Fruit fly (Drosophila melanogaster) whole organism, embryonic: Measurements from ENCODE around the gene aop.

ENCODE experiments used
- Atf3 ChIP-seq: fragments of 200-800 bp; sonication (Bioruptor generic); optimal IDR thresholded peaks from 3 replicates; lab custom pipeline; 2016; ENCODE audit warnings: missing biosample characterization, missing genetic modification characterization
- B-H1 ChIP-seq: fragments of 200-800 bp; sonication (Bioruptor generic); IDR thresholded peaks from 3 replicates; pipeline ENCODE4 v1.3.6; 2022; ENCODE audit warnings: missing biosample characterization, missing genetic modification characterization
- Bgb ChIP-seq: fragments of 200-800 bp; sonication (Bioruptor generic); IDR thresholded peaks from 2 replicates; pipeline ENCODE4 v1.3.6; 2022; ENCODE audit warnings: missing biosample characterization, missing genetic modification characterization; ENCODE audit not compliant: partially characterized antibody
- Bteb2 ChIP-seq: fragments of 200-800 bp; sonication (Bioruptor generic); optimal IDR thresholded peaks from 2 replicates; lab custom pipeline; 2016; ENCODE audit warnings: missing biosample characterization, missing genetic modification characterization
- CG11398 ChIP-seq: fragments of 200-800 bp; sonication (Bioruptor generic); optimal IDR thresholded peaks from 2 replicates; lab custom pipeline; 2016; ENCODE audit warnings: missing biosample characterization, missing genetic modification characterization
- CG12155 ChIP-seq: fragments of 200-800 bp; sonication (Bioruptor generic); optimal IDR thresholded peaks from 3 replicates; lab custom pipeline; 2016; ENCODE audit warnings: missing biosample characterization, missing genetic modification characterization
- CG12391 ChIP-seq: fragments of 200-800 bp; sonication (Bioruptor generic); optimal IDR thresholded peaks from 3 replicates; lab custom pipeline; 2018; ENCODE audit warnings: missing biosample characterization, mild to moderate bottlenecking, missing genetic modification characterization, moderate library complexity
- CG14965 ChIP-seq: fragments of 200-800 bp; sonication (Bioruptor generic); optimal IDR thresholded peaks from 2 replicates; lab custom pipeline; 2016; ENCODE audit warnings: missing biosample characterization, missing genetic modification characterization, borderline replicate concordance
- CG16863 ChIP-seq: fragments of 200-800 bp; sonication (Bioruptor generic); optimal IDR thresholded peaks from 3 replicates; lab custom pipeline; 2016; ENCODE audit warnings: missing biosample characterization, missing genetic modification characterization
- CG17385 ChIP-seq: fragments of 200-800 bp; sonication (Bioruptor generic); optimal IDR thresholded peaks from 3 replicates; lab custom pipeline; 2018; ENCODE audit warnings: missing biosample characterization, mild to moderate bottlenecking, missing genetic modification characterization
- CG17568 ChIP-seq: fragments of 200-800 bp; sonication (Bioruptor generic); optimal IDR thresholded peaks from 2 replicates; lab custom pipeline; 2018; ENCODE audit warnings: missing biosample characterization, mild to moderate bottlenecking, missing genetic modification characterization, moderate library complexity
- CG17802 ChIP-seq: fragments of 200-800 bp; sonication (Bioruptor generic); optimal IDR thresholded peaks from 2 replicates; lab custom pipeline; 2018; ENCODE audit warnings: missing biosample characterization, mild to moderate bottlenecking, missing genetic modification characterization, moderate library complexity
- CG31224 ChIP-seq: fragments of 200-800 bp; sonication (Bioruptor generic); IDR thresholded peaks from 2 replicates; pipeline ENCODE4 v1.3.6; 2022; ENCODE audit warnings: missing biosample characterization, missing genetic modification characterization
- CG3163 ChIP-seq: fragments of 200-800 bp; sonication (Bioruptor generic); optimal IDR thresholded peaks from 3 replicates; lab custom pipeline; 2016; ENCODE audit warnings: missing biosample characterization, missing genetic modification characterization
- CG32767 ChIP-seq: fragments of 200-800 bp; sonication (Bioruptor generic); IDR thresholded peaks from 2 replicates; pipeline ENCODE4 v1.3.6; 2022; ENCODE audit warnings: missing biosample characterization, missing genetic modification characterization
- CG4282 ChIP-seq: fragments of 200-800 bp; sonication (Bioruptor generic); optimal IDR thresholded peaks from 2 replicates; lab custom pipeline; 2016; ENCODE audit warnings: missing biosample characterization, missing genetic modification characterization
- CG4424 ChIP-seq: fragments of 200-800 bp; sonication (Bioruptor generic); optimal IDR thresholded peaks from 3 replicates; lab custom pipeline; 2016; ENCODE audit warnings: missing biosample characterization, missing genetic modification characterization
- CG4730 ChIP-seq: fragments of 200-800 bp; sonication (Bioruptor generic); IDR thresholded peaks from 2 replicates; pipeline ENCODE4 v1.3.6; 2022; ENCODE audit warnings: missing biosample characterization, missing genetic modification characterization
- CG6654 ChIP-seq: fragments of 200-800 bp; sonication (Bioruptor generic); optimal IDR thresholded peaks from 2 replicates; lab custom pipeline; 2017; ENCODE audit warnings: missing biosample characterization, mild to moderate bottlenecking, missing genetic modification characterization
- CG8388 ChIP-seq: fragments of 200-800 bp; sonication (Bioruptor generic); optimal IDR thresholded peaks from 2 replicates; lab custom pipeline; 2019; ENCODE audit warnings: missing biosample characterization, mild to moderate bottlenecking, missing genetic modification characterization, moderate library complexity
- CG8765 ChIP-seq: fragments of 200-800 bp; sonication (Bioruptor generic); IDR thresholded peaks from 2 replicates; pipeline ENCODE4 v1.3.6; 2022; ENCODE audit warnings: missing biosample characterization, missing genetic modification characterization
- D19B ChIP-seq: fragments of 200-800 bp; sonication (Bioruptor generic); optimal IDR thresholded peaks from 2 replicates; lab custom pipeline; 2017; ENCODE audit warnings: missing biosample characterization, mild to moderate bottlenecking, missing genetic modification characterization
- Hmx ChIP-seq: fragments of 200-800 bp; sonication (Bioruptor generic); optimal IDR thresholded peaks from 2 replicates; lab custom pipeline; 2016; ENCODE audit warnings: missing biosample characterization, missing genetic modification characterization
- Lim3 ChIP-seq: fragments of 200-800 bp; sonication (Bioruptor generic); IDR thresholded peaks from 2 replicates; pipeline ENCODE4 v1.3.6; 2022; ENCODE audit warnings: missing biosample characterization, missing genetic modification characterization
- MTF-1 ChIP-seq: fragments of 200-800 bp; sonication (Bioruptor generic); optimal IDR thresholded peaks from 2 replicates; lab custom pipeline; 2018; ENCODE audit warnings: missing biosample characterization, mild to moderate bottlenecking, missing genetic modification characterization, borderline replicate concordance
- Neu2 ChIP-seq: fragments of 200-800 bp; sonication (Bioruptor generic); optimal IDR thresholded peaks from 3 replicates; lab custom pipeline; 2016; ENCODE audit warnings: missing biosample characterization, missing genetic modification characterization, borderline replicate concordance
- Opbp ChIP-seq: fragments of 200-800 bp; sonication (Bioruptor generic); IDR thresholded peaks from 3 replicates; pipeline ENCODE4 v1.3.6; 2022; ENCODE audit warnings: missing biosample characterization, missing genetic modification characterization; ENCODE audit not compliant: partially characterized antibody
- Usf ChIP-seq: fragments of 200-800 bp; sonication (Bioruptor generic); optimal IDR thresholded peaks from 2 replicates; lab custom pipeline; 2017; ENCODE audit warnings: missing genotype, missing biosample characterization, missing genetic modification characterization
- abd-A ChIP-seq: fragments of 200-800 bp; sonication (Bioruptor generic); optimal IDR thresholded peaks from 3 replicates; lab custom pipeline; 2019; ENCODE audit warnings: missing biosample characterization, mild to moderate bottlenecking, missing genetic modification characterization, moderate library complexity
- bbx ChIP-seq: fragments of 200-800 bp; sonication (Bioruptor generic); IDR thresholded peaks from 2 replicates; pipeline ENCODE4 v1.3.6; 2022; ENCODE audit warnings: missing biosample characterization, missing genetic modification characterization; ENCODE audit not compliant: partially characterized antibody
- bcd ChIP-seq: fragments of 200-800 bp; sonication (Bioruptor generic); optimal IDR thresholded peaks from 2 replicates; lab custom pipeline; 2017; ENCODE audit warnings: missing biosample characterization, mild to moderate bottlenecking, missing genetic modification characterization
- bowl ChIP-seq: fragments of 200-800 bp; sonication (Bioruptor generic); IDR thresholded peaks from 2 replicates; pipeline ENCODE4 v1.3.6; 2022; ENCODE audit warnings: missing biosample characterization, missing genetic modification characterization
- cas ChIP-seq: fragments of 200-800 bp; sonication (Bioruptor generic); IDR thresholded peaks from 2 replicates; pipeline ENCODE4 v1.3.6; 2022; ENCODE audit warnings: missing biosample characterization, missing genetic modification characterization
- corto ChIP-seq: fragments of 200-800 bp; sonication (Bioruptor generic); optimal IDR thresholded peaks from 2 replicates; lab custom pipeline; 2016; ENCODE audit warnings: missing biosample characterization, mild to moderate bottlenecking, missing genetic modification characterization, moderate library complexity
- dpn ChIP-seq, 2 experiments: fragments of 200-800 bp; sonication (Bioruptor generic); optimal IDR thresholded peaks; 3 replicates each; lab custom pipeline; 2016; ENCODE audit warnings: missing biosample characterization in 2 of 2, missing genetic modification characterization in 2 of 2
- grau ChIP-seq: fragments of 200-800 bp; optimal IDR thresholded peaks from 3 replicates; lab custom pipeline; 2019; ENCODE audit warnings: missing biosample characterization, mild to moderate bottlenecking, missing genetic modification characterization, moderate library complexity
- grn ChIP-seq: fragments of 200-800 bp; sonication (Bioruptor generic); optimal IDR thresholded peaks from 3 replicates; lab custom pipeline; 2017; ENCODE audit warnings: missing biosample characterization, missing genetic modification characterization
- gro ChIP-seq: fragments of 200-800 bp; sonication (Bioruptor generic); optimal IDR thresholded peaks from 2 replicates; lab custom pipeline; 2016; ENCODE audit warnings: missing biosample characterization, missing genetic modification characterization
- hb ChIP-seq: fragments of 200-800 bp; sonication (Bioruptor generic); IDR thresholded peaks from 3 replicates; pipeline ENCODE4 v1.3.6; 2022; ENCODE audit warnings: missing biosample characterization, missing genetic modification characterization; ENCODE audit not compliant: partially characterized antibody
- her ChIP-seq: fragments of 200-800 bp; sonication (Bioruptor generic); optimal IDR thresholded peaks from 2 replicates; lab custom pipeline; 2016; ENCODE audit warnings: missing biosample characterization, missing genetic modification characterization
- hth ChIP-seq: fragments of >200 bp; optimal IDR thresholded peaks from 2 replicates; lab custom pipeline; 2017; ENCODE audit warnings: inconsistent platforms
- prd ChIP-seq, 3 experiments: fragments of >200 bp in 2 of 3; fragments of 200-800 bp in 1 of 3; sonication (Bioruptor generic) in 1 of 3; optimal IDR thresholded peaks in 2 of 3; IDR thresholded peaks in 1 of 3; 2 replicates in 2 of 3; 3 replicates in 1 of 3; pipeline versions ENCODE4 v1.3.6 to Lab custom; 2017 to 2022; ENCODE audit warnings: missing biosample characterization in 1 of 3, missing genetic modification characterization in 1 of 3
- sens-2 ChIP-seq: fragments of 200-800 bp; sonication (Bioruptor generic); IDR thresholded peaks from 2 replicates; pipeline ENCODE4 v1.3.6; 2022; ENCODE audit warnings: missing biosample characterization, missing genetic modification characterization
- sisA ChIP-seq: fragments of 200-800 bp; sonication (Bioruptor generic); IDR thresholded peaks from 2 replicates; pipeline ENCODE4 v1.3.6; 2022; ENCODE audit warnings: missing biosample characterization, missing genetic modification characterization
- stwl ChIP-seq: fragments of 200-800 bp; sonication (Bioruptor generic); optimal IDR thresholded peaks from 3 replicates; lab custom pipeline; 2018; ENCODE audit warnings: missing biosample characterization, mild to moderate bottlenecking, missing genetic modification characterization, moderate library complexity
- tll ChIP-seq, 2 experiments: fragments of 200-800 bp in 1 of 2; fragments of >200 bp in 1 of 2; sonication (Bioruptor generic) in 1 of 2; optimal IDR thresholded peaks; 2 replicates each; lab custom pipeline; 2017 to 2019; ENCODE audit warnings: missing biosample characterization in 2 of 2, missing genetic modification characterization in 2 of 2, mild to moderate bottlenecking in 1 of 2, moderate library complexity in 1 of 2
- tup ChIP-seq: fragments of 200-800 bp; sonication (Bioruptor generic); optimal IDR thresholded peaks from 2 replicates; lab custom pipeline; 2016; ENCODE audit warnings: missing biosample characterization, mild to moderate bottlenecking, missing genetic modification characterization, moderate library complexity
- zen ChIP-seq: fragments of 200-800 bp; sonication (Bioruptor generic); optimal IDR thresholded peaks from 3 replicates; lab custom pipeline; 2018; ENCODE audit warnings: missing biosample characterization, mild to moderate bottlenecking, missing genetic modification characterization, moderate library complexity

The aop gene

DNA sequence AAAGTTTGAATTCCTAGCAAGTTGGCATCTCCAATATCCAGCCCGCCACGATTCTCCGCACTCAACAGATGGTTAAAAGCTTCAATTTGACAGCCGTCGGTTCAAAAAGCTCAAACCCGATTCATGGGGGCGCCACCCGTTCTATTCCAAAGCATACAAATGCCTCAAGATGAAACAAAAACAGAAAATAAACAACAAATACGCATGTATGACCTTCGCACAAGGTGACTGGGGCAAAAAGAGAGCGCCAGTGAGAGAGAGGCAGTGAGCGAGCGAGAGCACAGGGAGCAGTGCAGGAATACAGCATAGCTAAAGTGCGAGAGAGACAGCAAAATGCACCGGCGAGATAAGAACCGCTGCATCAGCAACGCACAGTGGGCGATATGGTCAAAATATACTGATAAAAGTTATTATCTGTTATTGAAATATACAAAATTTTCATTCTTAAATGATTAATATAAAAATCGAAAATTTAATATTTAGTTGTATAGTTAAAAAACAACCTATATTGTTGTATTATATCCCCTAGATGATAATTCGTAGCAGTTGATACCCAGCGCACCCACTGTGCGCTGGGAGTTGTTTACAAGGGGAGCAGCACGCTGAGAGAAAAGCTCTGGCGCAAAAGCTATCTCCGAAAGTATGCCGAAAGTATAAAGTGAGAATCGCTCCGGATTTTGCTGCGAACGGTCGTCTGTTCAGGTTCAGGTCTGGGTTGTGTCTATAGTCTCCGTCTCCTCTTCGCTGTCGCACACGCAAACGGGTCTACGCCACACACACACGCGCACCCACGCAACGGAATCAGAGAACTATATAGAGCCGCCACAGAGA, 48.2 kb downstream of the aop start, which contains the start of gene Glyp (continued):
- TF ChIP-seq CG12391 (tag; lab: Kevin White, UChicago) = peak; percentile 98
- TF ChIP-seq her (GFP tag; lab: Kevin White, UChicago) = peak; percentile 57
- peak; percentile 32 for TF ChIP-seq CG4282 (GFP tag; lab: Kevin White, UChicago)
- TF ChIP-seq sens-2 = peak; percentile 82
- peak; percentile 97 for TF ChIP-seq corto (GFP tag; lab: Kevin White, UChicago)
- peak; percentile 41 for TF ChIP-seq CG3163 (GFP tag; lab: Kevin White, UChicago)
- peak; percentile 96 for TF ChIP-seq CG12155 (GFP tag; lab: Kevin White, UChicago)
- peak; percentile 90 for TF ChIP-seq tup
- peak; percentile 61 to 96 for TF ChIP-seq dpn (GFP tag; optimal IDR thresholded peaks at IDR 0.05; lab: Kevin White, UChicago)
- TF ChIP-seq cas = peak; percentile 87
- no peak for TF ChIP-seq Opbp
- peak; percentile 88 for TF ChIP-seq MTF-1 (GFP tag; lab: Kevin White, UChicago)
- peak; percentile 97 for TF ChIP-seq CG4424 (GFP tag; lab: Kevin White, UChicago)
- TF ChIP-seq CG31224 (GFP tag; lab: Robert Waterston, UW) = peak; percentile 91
- peak; percentile 98 for TF ChIP-seq bcd (GFP tag; lab: Kevin White, UChicago)
- peak; percentile 82 for TF ChIP-seq Lim3 (GFP tag; lab: Robert Waterston, UW)
- peak; percentile 96 for TF ChIP-seq CG17385 (GFP tag; lab: Kevin White, UChicago)
- TF ChIP-seq hb (GFP tag; lab: Robert Waterston, UW) = no peak
- peak; percentile 86 for TF ChIP-seq bowl (GFP tag; lab: Robert Waterston, UW)
- peak; percentile 97 for TF ChIP-seq grau
- TF ChIP-seq hth (lab: Kevin White, UChicago) = no peak
- TF ChIP-seq CG17568 (GFP tag; lab: Kevin White, UChicago) = peak; percentile 96
- peak; percentile 90 for TF ChIP-seq sisA (GFP tag; lab: Robert Waterston, UW)
- TF ChIP-seq grn (GFP tag; lab: Kevin White, UChicago) = peak; percentile 90
- peak; percentile 96 for TF ChIP-seq CG32767 (GFP tag; lab: Robert Waterston, UW)
- peak; percentile 91 for TF ChIP-seq CG4730 (GFP tag; lab: Robert Waterston, UW)
- no peak for TF ChIP-seq CG11398 (GFP tag; lab: Kevin White, UChicago)
- TF ChIP-seq tll (GFP tag; optimal IDR thresholded peaks at IDR 0.05; lab: Kevin White, UChicago) = no peak
- peak; percentile 48 for TF ChIP-seq Atf3 (GFP tag; lab: Kevin White, UChicago)
- peak; percentile 87 for TF ChIP-seq abd-A (tag; lab: Kevin White, UChicago)
- no peak for TF ChIP-seq prd (optimal IDR thresholded peaks at IDR 0.05; lab: Kevin White, UChicago)
- peak; percentile 96 for TF ChIP-seq prd (GFP tag; IDR thresholded peaks at IDR 0.05; lab: Robert Waterston, UW)
- peak; percentile 59 for TF ChIP-seq gro (GFP tag; lab: Kevin White, UChicago)
- peak; percentile 96 for TF ChIP-seq CG8388 (GFP tag; lab: Kevin White, UChicago)
- peak; percentile 69 for TF ChIP-seq Hmx (GFP tag; lab: Kevin White, UChicago)
- peak; percentile 89 for TF ChIP-seq CG6654
- TF ChIP-seq zen (tag; lab: Kevin White, UChicago) = peak; percentile 91
- peak; percentile 83 for TF ChIP-seq CG8765 (GFP tag; lab: Robert Waterston, UW)
- peak; percentile 93 for TF ChIP-seq Usf (GFP tag; lab: Kevin White, UChicago)
- TF ChIP-seq CG16863 (GFP tag; lab: Kevin White, UChicago) = peak; percentile 62
- peak; percentile 78 for TF ChIP-seq CG17802 (tag; lab: Kevin White, UChicago)
- TF ChIP-seq stwl (tag; lab: Kevin White, UChicago) = peak; percentile 26
- peak; percentile 94 for TF ChIP-seq D19B (GFP tag; lab: Kevin White, UChicago)
- peak; percentile 92 for TF ChIP-seq B-H1
- TF ChIP-seq CG14965 = no peak
- peak; percentile 54; the same call in 1 of the 2 replicates for TF ChIP-seq bbx (GFP tag; lab: Robert Waterston, UW)
- peak; percentile 81 for TF ChIP-seq Bteb2 (GFP tag; lab: Kevin White, UChicago)
- peak; percentile 36; the same call in 1 of the 2 replicates for TF ChIP-seq Bgb
- no peak for TF ChIP-seq Neu2 (GFP tag; lab: Kevin White, UChicago)
